Worm (Caenorhabditis elegans) whole organism, late embryonic: Measurements from ENCODE around the gene T16D1.1.

ENCODE experiments used
- K09A11.1 ChIP-seq: sonication (generic microtip); optimal IDR thresholded peaks from 2 replicates; lab custom pipeline; 2017; ENCODE audit warnings: antibody characterized with exemption, mild to moderate bottlenecking, missing genetic modification characterization, missing compliant biosample characterization; ENCODE audit not compliant: insufficient read depth
- Y22D7AL.16 ChIP-seq: sonication (generic microtip); optimal IDR thresholded peaks from 2 replicates; lab custom pipeline; 2016; ENCODE audit warnings: missing genetic modification characterization, missing compliant biosample characterization
- ahr-1 ChIP-seq: sonication (generic microtip); optimal IDR thresholded peaks from 2 replicates; lab custom pipeline; 2016; ENCODE audit warnings: missing genetic modification characterization, missing compliant biosample characterization
- ama-1 ChIP-seq: fragments of 150-350 bp; optimal IDR thresholded peaks from 2 replicates; lab custom pipeline; 2014
- ceh-2 ChIP-seq: sonication (generic microtip); optimal IDR thresholded peaks from 2 replicates; lab custom pipeline; 2016; ENCODE audit warnings: missing genotype, missing genetic modification characterization, missing compliant biosample characterization
- ceh-24 ChIP-seq: sonication (generic microtip); optimal IDR thresholded peaks from 2 replicates; lab custom pipeline; 2016; ENCODE audit warnings: mild to moderate bottlenecking, missing genetic modification characterization, missing compliant biosample characterization
- ceh-30 ChIP-seq: fragments of 150-350 bp; optimal IDR thresholded peaks from 2 replicates; lab custom pipeline; 2014; ENCODE audit warnings: missing biosample characterization, missing genetic modification characterization
- ceh-31 ChIP-seq: sonication (generic microtip); optimal IDR thresholded peaks from 2 replicates; lab custom pipeline; 2016; ENCODE audit warnings: missing genetic modification characterization, missing compliant biosample characterization
- ceh-34 ChIP-seq: sonication (generic microtip); optimal IDR thresholded peaks from 2 replicates; lab custom pipeline; 2016; ENCODE audit warnings: mild to moderate bottlenecking, missing genetic modification characterization, missing compliant biosample characterization
- ceh-45 ChIP-seq: fragments of 200-800 bp; sonication (Bioruptor generic); IDR thresholded peaks from 2 replicates; pipeline ENCODE4 v1.3.6; 2022; ENCODE audit warnings: missing genetic modification reagents, missing genetic modification characterization, missing compliant biosample characterization
- dmd-4 ChIP-seq: sonication (generic microtip); optimal IDR thresholded peaks from 2 replicates; lab custom pipeline; 2016; ENCODE audit warnings: borderline replicate concordance, missing genetic modification characterization, missing compliant biosample characterization
- dve-1 ChIP-seq: sonication (generic microtip); optimal IDR thresholded peaks from 2 replicates; lab custom pipeline; 2017; ENCODE audit warnings: antibody characterized with exemption, mild to moderate bottlenecking, missing genetic modification characterization, missing compliant biosample characterization
- elt-4 ChIP-seq: sonication (generic microtip); optimal IDR thresholded peaks from 2 replicates; lab custom pipeline; 2016; ENCODE audit warnings: missing genetic modification characterization, missing compliant biosample characterization
- eyg-1 ChIP-seq: sonication (generic microtip); optimal IDR thresholded peaks from 2 replicates; lab custom pipeline; 2016; ENCODE audit warnings: missing genotype, missing genetic modification characterization, missing compliant biosample characterization
- fax-1 ChIP-seq: sonication (generic microtip); optimal IDR thresholded peaks from 2 replicates; lab custom pipeline; 2016; ENCODE audit warnings: missing genotype, missing genetic modification characterization, missing compliant biosample characterization
- fkh-10 ChIP-seq: fragments of 150-350 bp; optimal IDR thresholded peaks from 2 replicates; lab custom pipeline; 2014; ENCODE audit warnings: missing biosample characterization, missing genetic modification reagents, missing genetic modification characterization
- hlh-13 ChIP-seq: fragments of 200-800 bp; sonication (Bioruptor generic); optimal IDR thresholded peaks from 2 replicates; lab custom pipeline; 2018; ENCODE audit warnings: mild to moderate bottlenecking, missing genetic modification characterization, missing compliant biosample characterization
- hlh-15 ChIP-seq: sonication (generic microtip); optimal IDR thresholded peaks from 2 replicates; lab custom pipeline; 2016; ENCODE audit warnings: missing genetic modification characterization, missing compliant biosample characterization
- hlh-6 ChIP-seq: sonication (generic microtip); optimal IDR thresholded peaks from 2 replicates; lab custom pipeline; 2016; ENCODE audit warnings: missing genotype, missing genetic modification characterization, missing compliant biosample characterization
- hlh-8 ChIP-seq: sonication (generic microtip); optimal IDR thresholded peaks from 2 replicates; lab custom pipeline; 2016; ENCODE audit warnings: missing genotype, missing genetic modification characterization, missing compliant biosample characterization
- lim-6 ChIP-seq: sonication (generic microtip); optimal IDR thresholded peaks from 2 replicates; lab custom pipeline; 2016; ENCODE audit warnings: missing genetic modification characterization, missing compliant biosample characterization
- mec-3 ChIP-seq: sonication (generic microtip); optimal IDR thresholded peaks from 2 replicates; lab custom pipeline; 2016; ENCODE audit warnings: borderline replicate concordance, missing genetic modification characterization, missing compliant biosample characterization
- nhr-11 ChIP-seq: fragments of 150-350 bp; optimal IDR thresholded peaks from 2 replicates; lab custom pipeline; 2014; ENCODE audit warnings: missing biosample characterization, missing genetic modification characterization
- npax-4 ChIP-seq: sonication (generic microtip); optimal IDR thresholded peaks from 2 replicates; lab custom pipeline; 2016; ENCODE audit warnings: missing genetic modification characterization, missing compliant biosample characterization
- odd-2 ChIP-seq: sonication (generic microtip); optimal IDR thresholded peaks from 2 replicates; lab custom pipeline; 2017; ENCODE audit warnings: antibody characterized with exemption, mild to moderate bottlenecking, missing genetic modification characterization, missing compliant biosample characterization
- pag-3 ChIP-seq: sonication (generic microtip); optimal IDR thresholded peaks from 2 replicates; lab custom pipeline; 2016; ENCODE audit warnings: missing compliant biosample characterization, missing genetic modification characterization, borderline replicate concordance
- pax-1 ChIP-seq: fragments of 150-350 bp; optimal IDR thresholded peaks from 2 replicates; lab custom pipeline; 2014; ENCODE audit warnings: missing biosample characterization, missing genetic modification characterization
- pha-4 ChIP-seq: fragments of 150-350 bp; optimal IDR thresholded peaks from 2 replicates; lab custom pipeline; 2018; ENCODE audit warnings: missing biosample characterization, missing genetic modification reagents, missing genetic modification characterization
- pqm-1 ChIP-seq: sonication (generic microtip); optimal IDR thresholded peaks from 2 replicates; lab custom pipeline; 2016; ENCODE audit warnings: missing genetic modification characterization, missing compliant biosample characterization
- pros-1 ChIP-seq: fragments of 150-350 bp; optimal IDR thresholded peaks from 2 replicates; lab custom pipeline; 2014; ENCODE audit warnings: missing biosample characterization, missing genetic modification reagents, missing genetic modification characterization
- rnt-1 ChIP-seq: sonication (generic microtip); optimal IDR thresholded peaks from 2 replicates; lab custom pipeline; 2016; ENCODE audit warnings: missing genetic modification characterization, missing compliant biosample characterization
- sox-2 ChIP-seq: fragments of 200-800 bp; sonication (Bioruptor generic); IDR thresholded peaks from 2 replicates; pipeline ENCODE4 v1.3.6; 2022; ENCODE audit warnings: missing genetic modification reagents, missing genetic modification characterization, missing compliant biosample characterization
- unc-42 ChIP-seq: sonication (generic microtip); optimal IDR thresholded peaks from 2 replicates; lab custom pipeline; 2016; ENCODE audit warnings: missing genotype, missing genetic modification characterization, missing compliant biosample characterization
- unc-55 ChIP-seq: sonication (generic microtip); optimal IDR thresholded peaks from 2 replicates; lab custom pipeline; 2017; ENCODE audit warnings: missing biosample characterization, missing genetic modification reagents, missing genetic modification characterization
- ztf-16 ChIP-seq: sonication (generic microtip); optimal IDR thresholded peaks from 2 replicates; lab custom pipeline; 2017; ENCODE audit warnings: missing genetic modification characterization, missing compliant biosample characterization

Gene T16D1.1

DNA sequence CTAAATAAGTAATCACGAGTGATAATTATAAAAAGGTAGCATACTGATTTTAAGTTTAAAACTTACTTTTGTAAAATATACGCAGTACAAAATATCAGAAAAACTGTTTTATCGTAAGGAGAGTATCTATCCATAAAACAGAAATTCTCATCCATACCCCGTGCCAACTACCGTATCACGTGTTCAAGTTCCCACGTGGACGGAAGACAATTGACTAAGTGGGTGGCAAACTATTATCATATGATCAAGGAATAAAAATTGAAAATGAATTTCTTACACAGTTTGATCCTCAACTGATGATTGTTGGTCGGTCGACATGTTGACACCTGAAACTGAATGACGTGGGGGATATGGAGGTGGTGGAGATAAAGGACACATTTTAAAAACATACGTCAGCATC is 40.7 kb upstream of the T16D1.1 start, which contains the start of gene pmt-1:
Gene pmt-1, minus strand, starts transcription at position 332 of the 400 bp plus-strand sequence.
- TF ChIP-seq K09A11.1: no peak
- no peak for TF ChIP-seq unc-42 (tag; lab: Kevin White, UChicago)

ce11 chrII:5281137-5281536 is 39.7 kb upstream of the T16D1.1 start:
- no peak for TF ChIP-seq elt-4 (tag; lab: Kevin White, UChicago)
- TF ChIP-seq rnt-1: no peak
- TF ChIP-seq unc-55 (GFP tag; lab: Kevin White, UChicago): no peak

- TF ChIP-seq hlh-6 (tag; lab: Kevin White, UChicago) (no peak), sox-2 (GFP tag; lab: Robert Waterston, UW) (no peak), ama-1 (lab: Kevin White, UChicago) (no peak), mec-3 (tag; lab: Kevin White, UChicago) (no peak), ceh-30 (tag; lab: Kevin White, UChicago) (no peak), pag-3 (tag; lab: Kevin White, UChicago) (no peak), pros-1 (tag; lab: Kevin White, UChicago) (no peak), nhr-11 (tag; lab: Kevin White, UChicago) (no peak), ztf-16 (tag; lab: Kevin White, UChicago) (no peak), npax-4 (tag; lab: Kevin White, UChicago) (no peak), pax-1 (tag; lab: Kevin White, UChicago) (no peak), ceh-45 (no peak), pqm-1 (tag; lab: Kevin White, UChicago) (no peak), fkh-10 (no peak), K09A11.1 (no peak), ceh-34 (no peak), unc-55 (GFP tag; lab: Kevin White, UChicago) (no peak)
Observed at ce11 chrII:5277780-5278179, 36.3 kb upstream of the T16D1.1 start.

- TF ChIP-seq ceh-31: peak; percentile 4
- no peak for TF ChIP-seq fax-1 (tag; lab: Kevin White, UChicago)
- no peak for TF ChIP-seq hlh-8 (tag; lab: Kevin White, UChicago)
Observed at ce11 chrII:5276736-5277135, 35.3 kb upstream of the T16D1.1 start.

DNA sequence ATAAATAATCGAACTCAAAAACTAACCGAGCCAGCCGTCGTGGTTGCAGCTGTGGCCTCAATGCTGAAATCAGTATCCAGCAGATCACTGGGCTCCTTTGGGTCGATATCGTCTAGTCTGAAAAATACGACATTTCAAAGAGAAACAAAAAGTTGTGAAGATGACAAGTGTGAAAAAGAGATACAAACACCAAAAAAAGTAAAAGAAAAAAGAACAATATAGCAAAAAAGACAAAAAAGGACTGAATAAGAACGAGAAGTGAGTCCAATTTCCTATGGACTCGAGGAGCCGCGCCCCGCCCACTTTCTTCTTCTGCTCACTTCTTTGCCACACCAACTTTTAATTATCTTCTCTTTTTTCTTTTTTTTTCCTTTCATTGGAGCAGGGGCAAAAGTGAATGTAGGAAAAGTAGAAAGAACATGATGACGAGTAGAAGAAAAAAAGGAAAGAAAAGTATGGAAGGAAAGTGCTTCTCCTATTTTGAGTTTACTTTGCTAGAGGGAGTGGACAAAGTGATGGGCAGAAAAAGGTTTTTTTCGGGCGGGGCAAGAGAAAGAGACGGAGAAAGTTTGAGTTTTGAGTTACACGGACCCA is 30.4 kb upstream of the T16D1.1 start, which contains the start of gene drn-1:
Gene drn-1, minus strand, starts transcription at position 117 of the 594 bp plus-strand sequence.
- TF ChIP-seq npax-4 (tag; lab: Kevin White, UChicago) (no peak), unc-42 (tag; lab: Kevin White, UChicago) (peak; percentile 9)

ce11 chrII:5268977-5269376 is 27.5 kb upstream of the T16D1.1 start:
- TF ChIP-seq ceh-2 (tag; lab: Kevin White, UChicago) (no peak), unc-42 (tag; lab: Kevin White, UChicago) (no peak), dmd-4 (tag; lab: Kevin White, UChicago) (no peak)
- TF ChIP-seq, all 69 proteins: peak for 0

ce11 chrII:5264650-5265049 is 23.2 kb upstream of the T16D1.1 start:
- no peak for TF ChIP-seq ceh-31
- TF ChIP-seq dmd-4 (tag; lab: Kevin White, UChicago): no peak
- TF ChIP-seq lim-6 (tag; lab: Kevin White, UChicago): no peak
- no peak for TF ChIP-seq dve-1
- no peak for TF ChIP-seq pha-4 (tag; lab: Kevin White, UChicago)
- TF ChIP-seq hlh-15 (tag; lab: Kevin White, UChicago): no peak
- TF ChIP-seq Y22D7AL.16 (tag; lab: Kevin White, UChicago): no peak
- TF ChIP-seq hlh-13 (GFP tag; lab: Kevin White, UChicago): no peak
- TF ChIP-seq pros-1 (tag; lab: Kevin White, UChicago): no peak
- TF ChIP-seq pqm-1 (tag; lab: Kevin White, UChicago): no peak
- TF ChIP-seq odd-2 (tag; lab: Kevin White, UChicago): no peak
- no peak for TF ChIP-seq eyg-1 (tag; lab: Kevin White, UChicago)
- TF ChIP-seq hlh-6 (tag; lab: Kevin White, UChicago): no peak
- no peak for TF ChIP-seq ceh-24 (tag; lab: Kevin White, UChicago)
- TF ChIP-seq ahr-1 (tag; lab: Kevin White, UChicago): no peak
- no peak for TF ChIP-seq unc-42 (tag; lab: Kevin White, UChicago)
